Worm (Caenorhabditis elegans) whole organism, L3 larva: ENCODE data around the gene R186.8.

ENCODE experiments used
- ZK546.5 ChIP-seq: sonication (generic microtip); optimal IDR thresholded peaks from 2 replicates; lab custom pipeline; 2017; ENCODE audit warnings: missing biosample characterization, missing genetic modification characterization
- aly-2 ChIP-seq: fragments of 150-350 bp; optimal IDR thresholded peaks from 2 replicates; lab custom pipeline; 2014; ENCODE audit warnings: missing biosample characterization, missing genetic modification characterization
- ama-1 ChIP-seq: fragments of 150-350 bp; optimal IDR thresholded peaks from 2 replicates; lab custom pipeline; 2018
- ceh-16 ChIP-seq: sonication (generic microtip); optimal IDR thresholded peaks from 2 replicates; lab custom pipeline; 2017; ENCODE audit warnings: missing biosample characterization, missing genetic modification characterization
- ceh-28 ChIP-seq: fragments of 150-350 bp; optimal IDR thresholded peaks from 2 replicates; lab custom pipeline; 2014; ENCODE audit warnings: missing biosample characterization, missing genetic modification reagents, missing genetic modification characterization
- ceh-82 ChIP-seq: fragments of 150-350 bp; optimal IDR thresholded peaks from 2 replicates; lab custom pipeline; 2014; ENCODE audit warnings: missing biosample characterization, missing genetic modification characterization
- ceh-9 ChIP-seq: sonication (generic microtip); optimal IDR thresholded peaks from 2 replicates; lab custom pipeline; 2018; ENCODE audit warnings: missing biosample characterization, missing genetic modification characterization
- daf-12 ChIP-seq: fragments of 150-350 bp; optimal IDR thresholded peaks from 2 replicates; lab custom pipeline; 2014; ENCODE audit warnings: missing biosample characterization, missing genetic modification reagents, missing genetic modification characterization
- egl-27 ChIP-seq: sonication (generic microtip); optimal IDR thresholded peaks from 4 replicates; lab custom pipeline; 2017; ENCODE audit warnings: missing biosample characterization, missing genetic modification reagents, missing genetic modification characterization
- elt-3 ChIP-seq, 3 experiments: fragments of 150-350 bp in 1 of 3; sonication (generic microtip) in 2 of 3; optimal IDR thresholded peaks; 2 replicates in 2 of 3; 4 replicates in 1 of 3; lab custom pipeline; 2014 to 2017; ENCODE audit warnings: missing biosample characterization in 3 of 3, missing genetic modification characterization in 3 of 3
- eor-1 ChIP-seq, 2 experiments: fragments of 150-350 bp; optimal IDR thresholded peaks; 2 replicates each; lab custom pipeline; 2014 to 2018; ENCODE audit warnings: missing biosample characterization in 2 of 2, missing genetic modification characterization in 2 of 2
- fkh-2 ChIP-seq: fragments of 150-350 bp; optimal IDR thresholded peaks from 2 replicates; lab custom pipeline; 2014; ENCODE audit warnings: missing biosample characterization, missing genetic modification reagents, missing genetic modification characterization
- fos-1 ChIP-seq: fragments of 150-350 bp; optimal IDR thresholded peaks from 2 replicates; lab custom pipeline; 2014; ENCODE audit warnings: missing biosample characterization, missing genetic modification characterization
- jun-1 ChIP-seq: fragments of 150-350 bp; optimal IDR thresholded peaks from 2 replicates; lab custom pipeline; 2014; ENCODE audit warnings: missing biosample characterization, missing genetic modification reagents, missing genetic modification characterization
- lin-15B ChIP-seq: fragments of 150-350 bp; optimal IDR thresholded peaks from 2 replicates; lab custom pipeline; 2014; ENCODE audit warnings: missing biosample characterization, missing genetic modification characterization
- lin-39 ChIP-seq: fragments of 150-350 bp; optimal IDR thresholded peaks from 2 replicates; lab custom pipeline; 2018; ENCODE audit warnings: missing biosample characterization, missing genetic modification reagents, missing genetic modification characterization
- mdl-1 ChIP-seq: fragments of 150-350 bp; optimal IDR thresholded peaks from 2 replicates; lab custom pipeline; 2014; ENCODE audit warnings: missing biosample characterization, missing genetic modification characterization
- nfya-1 ChIP-seq: sonication (generic microtip); optimal IDR thresholded peaks from 2 replicates; lab custom pipeline; 2017; ENCODE audit warnings: missing genetic modification characterization, mild to moderate bottlenecking, missing compliant biosample characterization, antibody characterized with exemption, moderate library complexity; ENCODE audit not compliant: insufficient read depth
- nhr-23 ChIP-seq: fragments of 150-350 bp; optimal IDR thresholded peaks from 2 replicates; lab custom pipeline; 2014; ENCODE audit warnings: missing biosample characterization, missing genetic modification reagents, missing genetic modification characterization
- nhr-237 ChIP-seq: fragments of 150-350 bp; optimal IDR thresholded peaks from 2 replicates; lab custom pipeline; 2014; ENCODE audit warnings: missing biosample characterization, missing genetic modification characterization
- nhr-25 ChIP-seq: sonication (generic microtip); optimal IDR thresholded peaks from 2 replicates; lab custom pipeline; 2017; ENCODE audit warnings: missing biosample characterization, missing genetic modification characterization
- nhr-28 ChIP-seq: fragments of 150-350 bp; optimal IDR thresholded peaks from 2 replicates; lab custom pipeline; 2014; ENCODE audit warnings: missing biosample characterization, missing genetic modification characterization
- nhr-43 ChIP-seq: sonication (generic microtip); optimal IDR thresholded peaks from 2 replicates; lab custom pipeline; 2016; ENCODE audit warnings: mild to moderate bottlenecking, missing genetic modification characterization, missing compliant biosample characterization; ENCODE audit not compliant: poor library complexity, severe bottlenecking
- nhr-67 ChIP-seq: fragments of 150-350 bp; optimal IDR thresholded peaks from 2 replicates; lab custom pipeline; 2014; ENCODE audit warnings: missing biosample characterization, missing genetic modification characterization
- nhr-77 ChIP-seq: fragments of 150-350 bp; optimal IDR thresholded peaks from 2 replicates; lab custom pipeline; 2014; ENCODE audit warnings: missing biosample characterization, missing genetic modification characterization
- pha-4 ChIP-seq: fragments of 150-350 bp; optimal IDR thresholded peaks from 2 replicates; lab custom pipeline; 2014; ENCODE audit warnings: missing biosample characterization, missing genetic modification reagents, missing genetic modification characterization
- sea-2 ChIP-seq: fragments of 150-350 bp; sonication (generic microtip); optimal IDR thresholded peaks from 4 replicates; lab custom pipeline; 2014; ENCODE audit warnings: missing biosample characterization, missing genetic modification reagents, missing genetic modification characterization
- skn-1 ChIP-seq: fragments of 150-350 bp; optimal IDR thresholded peaks from 2 replicates; lab custom pipeline; 2014; ENCODE audit warnings: missing biosample characterization, missing genetic modification characterization
- snpc-4 ChIP-seq: fragments of 150-350 bp; optimal IDR thresholded peaks from 2 replicates; lab custom pipeline; 2014; ENCODE audit warnings: missing biosample characterization, missing genetic modification characterization
- tbx-2 ChIP-seq: sonication (generic microtip); optimal IDR thresholded peaks from 2 replicates; lab custom pipeline; 2016; ENCODE audit warnings: mild to moderate bottlenecking, missing genetic modification characterization, missing compliant biosample characterization
- unc-39 ChIP-seq: sonication (generic microtip); optimal IDR thresholded peaks from 4 replicates; lab custom pipeline; 2017; ENCODE audit warnings: missing biosample characterization, missing genetic modification characterization
- unc-62 ChIP-seq: fragments of 150-350 bp; sonication (generic microtip); optimal IDR thresholded peaks from 4 replicates; lab custom pipeline; 2014; ENCODE audit warnings: missing biosample characterization, missing genetic modification reagents, missing genetic modification characterization
- ztf-11 ChIP-seq: fragments of 150-350 bp; optimal IDR thresholded peaks from 2 replicates; lab custom pipeline; 2014; ENCODE audit warnings: missing biosample characterization, missing genetic modification characterization
- ztf-4 ChIP-seq: fragments of 150-350 bp; optimal IDR thresholded peaks from 2 replicates; lab custom pipeline; 2014; ENCODE audit warnings: missing biosample characterization, missing genetic modification characterization

Gene R186.8

DNA sequence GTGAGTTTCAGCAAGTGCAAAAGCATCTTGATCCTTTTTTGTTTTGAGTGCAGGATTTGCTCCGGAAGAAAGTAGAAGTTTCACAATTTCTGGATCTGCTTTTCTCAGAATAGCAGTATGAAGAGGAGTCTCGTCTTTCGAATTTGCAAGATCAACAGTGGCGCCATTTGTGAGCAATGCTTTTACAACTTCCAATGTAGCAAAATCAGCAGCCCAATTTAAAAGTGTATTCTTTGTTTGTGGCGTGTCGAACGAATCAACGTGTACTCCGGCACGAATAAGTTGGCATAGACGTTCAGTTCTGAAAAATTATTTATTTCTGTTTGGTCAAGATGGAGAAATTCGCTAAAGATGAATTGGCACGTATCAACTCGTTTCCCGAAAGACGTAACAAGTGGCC, 18.2 kb downstream of the R186.8 start, which contains the start of gene T16G1.13:
Gene T16G1.13 (plus strand): TSS at position 301 of the 400 bp plus-strand sequence.
- TF ChIP-seq snpc-4 (tag; lab: Kevin White, UChicago) (no peak), nhr-77 (tag; lab: Kevin White, UChicago) (no peak), pha-4 (no peak), ceh-28 (no peak), jun-1 (tag; lab: Kevin White, UChicago) (no peak), nhr-25 (tag; lab: Kevin White, UChicago) (no peak), sea-2 (GFP tag; lab: Kevin White, UChicago) (no peak), ztf-11 (tag; lab: Kevin White, UChicago) (no peak), nhr-23 (tag; lab: Kevin White, UChicago) (no peak), skn-1 (tag; lab: Kevin White, UChicago) (no peak), nhr-43 (tag; lab: Kevin White, UChicago) (no peak), ceh-82 (tag; lab: Kevin White, UChicago) (no peak), ztf-4 (no peak), eor-1 (tag; optimal IDR thresholded peaks at IDR 0.05; lab: Kevin White, UChicago) (no peak), aly-2 (tag; lab: Kevin White, UChicago) (no peak), nhr-28 (no peak)

DNA sequence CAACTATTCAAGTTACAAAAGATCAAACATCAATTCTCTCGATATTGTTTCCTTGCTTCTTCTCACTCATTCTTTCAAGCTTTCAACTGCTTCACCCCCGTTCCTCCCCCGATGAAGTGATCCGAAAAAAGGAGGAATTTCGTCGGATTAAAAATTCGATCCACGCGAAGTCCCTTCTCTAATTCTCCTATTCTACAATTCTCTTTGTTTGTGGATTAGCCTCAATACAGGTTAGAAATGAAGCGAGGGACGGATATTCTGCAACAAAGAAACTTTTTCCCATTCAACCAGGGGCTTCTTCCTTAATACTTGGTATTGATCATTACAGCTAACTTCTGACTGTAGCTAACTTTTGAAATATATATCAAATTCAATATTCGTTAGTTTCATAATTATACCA, 23.0 kb downstream of the R186.8 start, which contains the start of gene grl-2:
Gene grl-2 (plus strand): TSS at position 301 of the 400 bp plus-strand sequence.
- no peak for TF ChIP-seq nfya-1
- no peak for TF ChIP-seq elt-3 (tag; optimal IDR thresholded peaks at IDR 0.05; lab: Kevin White, UChicago)

DNA sequence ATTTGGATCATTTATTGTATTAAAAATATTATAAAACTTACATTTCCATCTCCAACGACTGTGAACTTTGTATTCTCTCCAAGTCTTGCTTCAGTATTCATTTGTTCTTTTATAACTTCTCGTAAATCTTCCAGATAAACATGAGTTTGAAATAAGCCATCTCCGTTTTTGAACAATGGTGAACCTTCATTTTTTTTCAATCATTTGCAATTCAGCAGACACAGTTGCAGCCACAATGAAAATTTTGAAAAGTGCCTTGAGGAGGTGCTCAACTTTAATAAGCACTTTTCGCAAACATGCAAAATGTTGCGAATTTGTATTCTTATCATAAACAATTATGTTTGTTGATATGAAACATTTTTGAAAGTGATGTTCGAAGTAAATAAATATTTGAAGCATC, 23.6 kb downstream of the R186.8 start, which contains the start of gene T16G1.3:
Gene T16G1.3 (minus strand): TSS at position 101 of the 400 bp plus-strand sequence.
- no peak for TF ChIP-seq unc-62 (GFP tag; lab: Kevin White, UChicago)
- no peak for TF ChIP-seq tbx-2
- no peak for TF ChIP-seq elt-3 (tag; optimal IDR thresholded peaks at IDR 0.05; lab: Kevin White, UChicago)
- no peak for TF ChIP-seq sea-2 (GFP tag; lab: Kevin White, UChicago)
- no peak for TF ChIP-seq nhr-67 (tag; lab: Kevin White, UChicago)
- no peak for TF ChIP-seq fos-1 (tag; lab: Kevin White, UChicago)
- TF ChIP-seq ZK546.5 = no peak
- no peak for TF ChIP-seq nhr-25 (tag; lab: Kevin White, UChicago)
- TF ChIP-seq lin-39 (tag; lab: Kevin White, UChicago) = no peak
- no peak for TF ChIP-seq ztf-11 (tag; lab: Kevin White, UChicago)
- TF ChIP-seq pha-4 = no peak
- TF ChIP-seq ceh-82 (tag; lab: Kevin White, UChicago) = no peak
- no peak for TF ChIP-seq daf-12
- TF ChIP-seq ztf-4 = no peak
- TF ChIP-seq, all 47 proteins: peak for 0

- no peak for TF ChIP-seq egl-27 (tag; lab: Kevin White, UChicago)
- no peak for TF ChIP-seq nhr-23 (tag; lab: Kevin White, UChicago)
- TF ChIP-seq ceh-16 (tag; lab: Kevin White, UChicago) = no peak
- no peak for TF ChIP-seq fkh-2
- no peak for TF ChIP-seq ceh-82 (tag; lab: Kevin White, UChicago)
- no peak for TF ChIP-seq unc-39 (tag; lab: Kevin White, UChicago)
- no peak for TF ChIP-seq mdl-1 (tag; lab: Kevin White, UChicago)
- no peak for TF ChIP-seq lin-15B (tag; lab: Kevin White, UChicago)
- TF ChIP-seq nfya-1 = no peak
- no peak for TF ChIP-seq nhr-43 (tag; lab: Kevin White, UChicago)
- TF ChIP-seq nhr-237 (tag; lab: Kevin White, UChicago) = no peak
- no peak for TF ChIP-seq aly-2 (tag; lab: Kevin White, UChicago)
- TF ChIP-seq pha-4 = no peak
- TF ChIP-seq tbx-2 = no peak
- TF ChIP-seq ztf-4 = no peak
- no peak for TF ChIP-seq ama-1
- TF ChIP-seq ceh-28 = no peak
- TF ChIP-seq nhr-25 (tag; lab: Kevin White, UChicago) = no peak
- no peak for TF ChIP-seq lin-39 (tag; lab: Kevin White, UChicago)
- TF ChIP-seq ceh-9 (tag; lab: Kevin White, UChicago) = no peak
Measured at ce11 chrV:12943399-12943798, 24.4 kb downstream of the R186.8 start.
